Fruit fly (Drosophila melanogaster): ENCODE results near the gene mEFTs.

DNA sequence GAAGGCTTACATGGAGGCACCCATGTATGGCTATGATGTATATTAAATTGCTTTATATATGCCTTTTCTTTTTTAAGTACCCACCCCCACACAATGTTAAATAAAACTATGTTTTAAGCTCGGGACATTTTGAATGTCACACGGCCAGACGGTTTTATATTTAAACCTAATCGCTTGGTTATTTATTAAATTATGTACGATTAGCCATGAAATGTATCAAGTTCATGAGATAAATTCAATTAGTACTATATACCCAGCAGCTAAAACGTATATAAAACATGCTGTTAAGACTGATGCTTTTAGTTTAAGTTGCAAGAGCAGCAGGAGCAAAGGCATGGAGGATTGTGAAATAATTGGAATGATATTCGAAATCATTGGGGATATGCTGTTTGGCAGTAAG is 15.4 kb downstream of the mEFTs start, which contains the start of the genes CG43221 and CG43645:
- TF ChIP-seq psq (optimal IDR thresholded peaks at IDR 0.05) (no peak), Myc (optimal IDR thresholded peaks at IDR 0.05) (no peak)

All from Kc167 (cell line).